Fruit fly (Drosophila melanogaster): ENCODE measurements around the gene CG3609.

Gene CG3609

dm6 chr2L:2357228-2357656 lies 17.2 kb downstream of the CG3609 start, which contains the start of gene CG9967 (continued):
- TF ChIP-seq Asciz (GFP tag; optimal IDR thresholded peaks at IDR 0.05) (no peak), CG18476 (GFP tag; optimal IDR thresholded peaks at IDR 0.05) (no peak), hth (optimal IDR thresholded peaks at IDR 0.05) (no peak), Ets97D (GFP tag; optimal IDR thresholded peaks at IDR 0.05) (peak; percentile 29), CG1024 (GFP tag; IDR thresholded peaks at IDR 0.05) (no peak), CG1603 (tag; optimal IDR thresholded peaks at IDR 0.05) (peak; percentile 6), Doc3 (GFP tag; IDR thresholded peaks at IDR 0.05; ENCODE audit: partially characterized antibody) (0 out of 3 replicates have a peak, but pooled peaks have one; percentile 41), ac (GFP tag; optimal IDR thresholded peaks at IDR 0.05) (no peak), pho (GFP tag; optimal IDR thresholded peaks at IDR 0.05) (no peak), CG4617 (GFP tag; optimal IDR thresholded peaks at IDR 0.05; ENCODE audit: borderline replicate concordance) (peak; percentile 17), CG12942 (GFP tag; optimal IDR thresholded peaks at IDR 0.05) (no peak), CG13424 (tag; optimal IDR thresholded peaks at IDR 0.05) (peak; percentile 31), crp (GFP tag; optimal IDR thresholded peaks at IDR 0.05) (peak; percentile 54 to 91), CG6175 (GFP tag; IDR thresholded peaks at IDR 0.05) (no peak), Rfx (GFP tag; IDR thresholded peaks at IDR 0.05) (peak; percentile 24; the same call in 1 of the 2 replicates), bbx (GFP tag; IDR thresholded peaks at IDR 0.05; ENCODE audit: partially characterized antibody) (0 out of 2 replicates have a peak, but pooled peaks have one; percentile 21), CG18599 (GFP tag; optimal IDR thresholded peaks at IDR 0.05) (no peak), CG10209 (GFP tag; optimal IDR thresholded peaks at IDR 0.05) (no peak), Mes4 (GFP tag; optimal IDR thresholded peaks at IDR 0.05) (no peak), Fer1 (GFP tag; optimal IDR thresholded peaks at IDR 0.05) (peak; percentile 31), pzg (GFP tag; optimal IDR thresholded peaks at IDR 0.05) (peak; percentile 53), CG1647 (GFP tag; optimal IDR thresholded peaks at IDR 0.05) (no peak), CG2875 (GFP tag; optimal IDR thresholded peaks at IDR 0.05) (no peak), Hr39 (optimal IDR thresholded peaks at IDR 0.05) (no peak), CG11723 (GFP tag; optimal IDR thresholded peaks at IDR 0.05) (no peak), phol (tag; optimal IDR thresholded peaks at IDR 0.05) (peak; percentile 28), CG14050 (GFP tag; IDR thresholded peaks at IDR 0.05) (no peak), Chrac-16 (GFP tag; optimal IDR thresholded peaks at IDR 0.05) (peak; percentile 1), D19A (tag; optimal IDR thresholded peaks at IDR 0.05) (peak; percentile 4), CG14860 (GFP tag; IDR thresholded peaks at IDR 0.05; ENCODE audit: partially characterized antibody) (no peak), Fer3 (tag; optimal IDR thresholded peaks at IDR 0.05) (no peak), cas (GFP tag; IDR thresholded peaks at IDR 0.05) (no peak), CHES-1-like (GFP tag; optimal IDR thresholded peaks at IDR 0.05) (no peak), Meics (GFP tag; optimal IDR thresholded peaks at IDR 0.05) (no peak), CG6254 (GFP tag; optimal IDR thresholded peaks at IDR 0.05) (no peak), D19B (GFP tag; optimal IDR thresholded peaks at IDR 0.05) (no peak), trem (tag; optimal IDR thresholded peaks at IDR 0.05) (peak; percentile 99), z (GFP tag; IDR thresholded peaks at IDR 0.05) (no peak), croc (GFP tag; conservative IDR thresholded peaks at IDR 0.05) (no peak), CG15514 (GFP tag; optimal IDR thresholded peaks at IDR 0.05) (peak; percentile 88), CG9797 (GFP tag; optimal IDR thresholded peaks at IDR 0.05) (peak; percentile 13), CG9876 (GFP tag; optimal IDR thresholded peaks at IDR 0.05) (no peak), CG17359 (tag; optimal IDR thresholded peaks at IDR 0.05) (no peak), CG14441 (GFP tag; IDR thresholded peaks at IDR 0.05) (no peak), CG16813 (GFP tag; IDR thresholded peaks at IDR 0.05; ENCODE audit: partially characterized antibody) (peak; percentile 38; the same call in 1 of the 3 replicates), CG11504 (tag; optimal IDR thresholded peaks at IDR 0.05) (no peak), Bdp1 (GFP tag; optimal IDR thresholded peaks at IDR 0.05) (no peak), lab (GFP tag; optimal IDR thresholded peaks at IDR 0.05) (no peak), CG13296 (GFP tag; optimal IDR thresholded peaks at IDR 0.05) (peak; percentile 18), CG17186 (GFP tag; optimal IDR thresholded peaks at IDR 0.05) (peak; percentile 36)
